Fruit fly (Drosophila melanogaster) Kc167 (cell line): ENCODE data around the gene CG18473.

ENCODE experiments used
- Myc ChIP-seq: fragments of >200 bp; optimal IDR thresholded peaks from 2 replicates; lab custom pipeline; 2017; ENCODE audit warnings: missing external identifiers
- Sin3A ChIP-seq: fragments of >200 bp; optimal IDR thresholded peaks from 2 replicates; lab custom pipeline; 2018; ENCODE audit warnings: missing external identifiers
- h ChIP-seq: fragments of >200 bp; optimal IDR thresholded peaks from 3 replicates; lab custom pipeline; 2018; ENCODE audit warnings: missing external identifiers
- insv ChIP-seq: fragments of >200 bp; optimal IDR thresholded peaks from 3 replicates; lab custom pipeline; 2018; ENCODE audit warnings: missing external identifiers
- psq ChIP-seq: fragments of >200 bp; optimal IDR thresholded peaks from 2 replicates; lab custom pipeline; 2017; ENCODE audit warnings: missing external identifiers
- ttk ChIP-seq: sonication (Bioruptor generic); optimal IDR thresholded peaks from 2 replicates; lab custom pipeline; 2017; ENCODE audit warnings: missing external identifiers

CG18473 gene

DNA sequence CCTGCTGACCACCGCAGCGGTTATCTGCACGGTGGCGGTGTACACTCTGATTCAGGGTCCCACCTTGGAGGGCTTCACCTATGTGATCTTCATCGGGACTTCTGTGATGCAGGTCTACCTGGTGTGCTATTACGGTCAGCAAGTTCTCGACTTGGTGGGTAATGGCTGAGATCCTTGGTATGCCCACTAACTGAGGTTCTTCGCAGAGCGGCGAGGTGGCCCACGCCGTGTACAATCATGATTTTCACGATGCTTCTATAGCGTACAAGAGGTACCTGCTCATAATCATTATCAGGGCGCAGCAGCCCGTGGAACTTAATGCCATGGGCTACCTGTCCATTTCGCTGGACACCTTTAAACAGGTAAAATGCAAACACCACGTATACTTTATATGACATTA is 36.0 kb downstream of the CG18473 start:
- TF ChIP-seq Sin3A (no peak), insv (lab: Kevin White, UChicago) (no peak), psq (no peak), h (lab: Kevin White, UChicago) (no peak), ttk (lab: Kevin White, UChicago) (no peak)

DNA sequence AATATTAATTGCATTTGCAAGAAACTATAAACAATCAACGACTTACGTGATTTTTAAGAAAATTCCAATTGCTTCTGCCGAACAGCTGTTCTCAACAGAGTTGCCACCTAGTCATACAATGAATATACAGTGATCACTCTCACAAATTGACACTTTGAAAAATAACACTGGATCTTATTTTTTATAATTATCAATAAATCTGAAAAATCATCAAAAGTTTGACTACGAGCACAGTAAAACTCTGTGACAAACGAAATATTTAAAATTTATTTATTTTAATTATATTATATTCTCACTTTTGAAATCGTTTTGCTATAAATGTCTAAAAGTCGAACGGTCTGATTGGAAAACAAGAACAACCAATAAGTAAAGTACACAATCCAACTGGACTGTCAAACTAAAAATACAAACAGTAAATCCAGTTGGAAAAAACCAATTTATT is 36.9 kb downstream of the CG18473 start, which contains the start of gene CG34117:
Gene CG34117 (minus strand): TSS at position 103 of the 442 bp plus-strand sequence.
- TF ChIP-seq insv (lab: Kevin White, UChicago) (no peak), Myc (lab: Kevin White, UChicago) (no peak), h (lab: Kevin White, UChicago) (no peak), psq (no peak), Sin3A (no peak), ttk (lab: Kevin White, UChicago) (no peak)

DNA sequence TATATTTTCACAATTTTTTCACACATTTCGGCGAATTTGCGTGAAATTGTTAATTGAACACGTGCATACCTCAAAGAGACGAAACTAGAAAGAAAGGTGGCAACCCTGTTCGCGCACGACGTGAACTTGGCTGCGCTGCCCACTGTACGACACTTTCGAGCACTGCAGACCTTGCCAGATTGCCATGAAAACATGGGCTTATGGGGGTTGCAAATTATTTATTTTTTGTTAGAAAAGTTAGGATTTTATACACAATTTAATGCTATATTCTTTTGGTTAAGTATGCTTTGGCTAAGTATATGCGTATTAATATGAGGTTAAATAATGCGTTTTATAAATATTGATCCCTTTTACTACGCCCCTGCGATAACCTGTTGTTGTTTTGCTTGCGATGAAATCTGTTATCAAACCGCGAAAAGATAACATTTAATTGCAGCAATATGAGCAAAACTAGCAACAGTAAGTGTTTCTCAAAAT is 38.1 kb downstream of the CG18473 start, which contains the start of the genes RpL34b and CG8132:
Gene RpL34b (minus strand): TSS at position 100 of the 477 bp plus-strand sequence.
Gene CG8132 (plus strand): TSS at position 369 of the 477 bp plus-strand sequence.
- TF ChIP-seq h (lab: Kevin White, UChicago) (no peak), Sin3A (no peak), Myc (lab: Kevin White, UChicago) (no peak), ttk (lab: Kevin White, UChicago) (no peak), insv (lab: Kevin White, UChicago) (no peak), psq (no peak)

DNA sequence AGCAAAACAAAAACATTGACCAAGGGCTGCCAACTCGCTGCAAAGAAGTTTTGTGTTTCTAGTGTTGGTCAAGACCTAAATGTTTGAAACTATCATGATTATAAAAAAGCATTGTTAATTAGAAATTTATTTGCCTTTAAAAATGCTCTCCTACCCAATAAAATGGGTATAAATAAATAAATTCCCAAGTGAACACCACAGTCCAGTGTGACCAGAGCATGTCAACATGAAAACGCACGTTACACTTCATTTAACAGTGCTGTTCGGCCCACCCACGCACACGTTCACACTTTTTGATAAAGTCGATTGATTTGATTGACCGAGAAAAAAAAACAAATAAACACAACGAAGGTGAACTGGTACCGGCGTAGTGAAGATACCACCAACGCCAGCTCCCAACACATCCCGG is 41.0 kb downstream of the CG18473 start, which contains the start of the genes CG9356, BBIP1 and CG8135:
Gene CG9356 (minus strand): TSS at position 166 of the 409 bp plus-strand sequence.
Gene BBIP1 (plus strand): TSS at position 282 of the 409 bp plus-strand sequence.
Gene CG8135 (plus strand): TSS at position 282 of the 409 bp plus-strand sequence.
- no peak for TF ChIP-seq Myc (lab: Kevin White, UChicago)
- no peak for TF ChIP-seq ttk (lab: Kevin White, UChicago)
- TF ChIP-seq Sin3A: no peak
- no peak for TF ChIP-seq insv (lab: Kevin White, UChicago)
- TF ChIP-seq h (lab: Kevin White, UChicago): no peak
- no peak for TF ChIP-seq psq

DNA sequence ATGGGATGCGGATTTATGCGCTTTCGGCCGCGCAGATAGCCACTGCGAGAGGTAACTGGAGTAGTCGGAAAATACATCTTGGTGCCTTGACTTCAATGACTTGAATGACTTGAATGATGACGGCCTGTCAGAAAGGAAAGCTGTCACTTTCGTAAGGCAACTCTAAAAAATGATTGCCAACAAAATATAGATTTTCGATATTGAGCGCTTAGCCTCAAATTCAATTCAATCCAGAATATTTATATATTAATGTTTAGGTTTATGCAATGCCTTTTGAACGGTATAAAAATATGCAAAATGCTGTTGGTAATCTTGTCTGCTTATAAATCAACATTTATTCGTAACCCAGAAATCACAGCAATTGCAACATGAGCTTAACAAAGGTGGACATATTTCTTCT is 45.0 kb downstream of the CG18473 start, which contains the start of gene CG44261:
Gene CG44261 (minus strand): TSS at position 101 of the 400 bp plus-strand sequence.
- no peak for TF ChIP-seq Myc (lab: Kevin White, UChicago)
- no peak for TF ChIP-seq h (lab: Kevin White, UChicago)
- TF ChIP-seq Sin3A: no peak
- TF ChIP-seq psq: no peak
- no peak for TF ChIP-seq ttk (lab: Kevin White, UChicago)
- TF ChIP-seq insv (lab: Kevin White, UChicago): no peak

DNA sequence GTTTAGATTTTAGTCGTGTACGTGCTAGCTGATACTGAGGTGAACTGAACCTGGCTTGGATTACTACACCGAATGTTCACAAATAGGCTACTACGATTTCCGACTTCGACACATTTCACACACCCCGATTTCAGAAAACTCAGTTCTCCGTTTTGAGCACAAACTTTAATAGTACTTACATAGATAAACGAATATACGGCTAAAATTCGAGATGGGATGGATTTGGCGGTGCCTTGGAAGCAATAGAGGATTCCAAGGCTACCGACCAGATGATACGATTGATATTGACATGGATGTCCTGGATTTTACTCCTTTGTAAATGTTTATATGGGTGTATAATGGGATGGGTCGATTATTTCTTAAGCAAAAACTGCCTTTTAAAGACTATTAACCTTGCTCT is 47.1 kb downstream of the CG18473 start, which contains the start of gene betaTub85D:
Gene betaTub85D (minus strand): TSS at position 101 of the 400 bp plus-strand sequence.
- TF ChIP-seq h (lab: Kevin White, UChicago) (no peak), insv (lab: Kevin White, UChicago) (no peak), Sin3A (no peak), psq (no peak), ttk (lab: Kevin White, UChicago) (no peak), Myc (lab: Kevin White, UChicago) (no peak)

DNA sequence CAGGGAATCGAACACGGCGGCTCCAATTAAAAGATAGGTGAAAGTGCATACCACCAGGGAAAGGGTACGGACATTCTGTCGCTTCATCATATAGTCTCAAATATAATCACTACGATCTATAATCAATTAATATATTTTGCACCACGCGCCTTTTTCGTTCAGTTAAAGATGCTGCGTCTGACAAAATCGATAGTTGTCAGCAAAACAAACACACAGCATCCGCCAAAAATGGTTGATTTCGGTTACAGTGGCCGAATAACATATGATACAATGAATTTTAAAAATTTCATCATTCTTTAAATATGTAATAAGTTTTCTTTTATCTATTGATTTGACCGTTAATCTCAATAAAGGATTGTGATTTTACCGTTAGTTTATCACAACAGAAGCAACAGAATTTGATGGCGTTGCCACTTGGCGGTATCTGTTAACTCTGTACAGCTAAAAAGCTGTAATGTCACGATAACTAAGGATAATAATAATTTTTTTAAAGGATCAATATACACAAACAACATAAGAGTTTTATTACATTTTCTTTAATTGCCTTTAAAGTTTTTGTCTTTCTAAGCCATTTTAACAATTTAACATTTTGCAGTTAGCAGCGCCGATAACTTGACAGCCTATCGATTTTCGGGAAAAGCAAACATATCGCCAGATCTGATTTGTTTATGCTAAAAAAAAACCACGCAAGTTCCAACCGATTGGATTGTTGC is 49.0 kb downstream of the CG18473 start, which contains the start of the genes Task7 and alpha-Man-IIa:
Gene Task7 (minus strand): TSS at position 366 of the 713 bp plus-strand sequence.
Gene alpha-Man-IIa (plus strand): TSS at position 621 of the 713 bp plus-strand sequence.
- TF ChIP-seq psq (no peak), insv (lab: Kevin White, UChicago) (no peak), Sin3A (no peak), Myc (lab: Kevin White, UChicago) (no peak), ttk (lab: Kevin White, UChicago) (no peak), h (lab: Kevin White, UChicago) (no peak)
